Fruit fly (Drosophila melanogaster): ENCODE measurements around the gene CG12517.

The CG12517 gene

DNA sequence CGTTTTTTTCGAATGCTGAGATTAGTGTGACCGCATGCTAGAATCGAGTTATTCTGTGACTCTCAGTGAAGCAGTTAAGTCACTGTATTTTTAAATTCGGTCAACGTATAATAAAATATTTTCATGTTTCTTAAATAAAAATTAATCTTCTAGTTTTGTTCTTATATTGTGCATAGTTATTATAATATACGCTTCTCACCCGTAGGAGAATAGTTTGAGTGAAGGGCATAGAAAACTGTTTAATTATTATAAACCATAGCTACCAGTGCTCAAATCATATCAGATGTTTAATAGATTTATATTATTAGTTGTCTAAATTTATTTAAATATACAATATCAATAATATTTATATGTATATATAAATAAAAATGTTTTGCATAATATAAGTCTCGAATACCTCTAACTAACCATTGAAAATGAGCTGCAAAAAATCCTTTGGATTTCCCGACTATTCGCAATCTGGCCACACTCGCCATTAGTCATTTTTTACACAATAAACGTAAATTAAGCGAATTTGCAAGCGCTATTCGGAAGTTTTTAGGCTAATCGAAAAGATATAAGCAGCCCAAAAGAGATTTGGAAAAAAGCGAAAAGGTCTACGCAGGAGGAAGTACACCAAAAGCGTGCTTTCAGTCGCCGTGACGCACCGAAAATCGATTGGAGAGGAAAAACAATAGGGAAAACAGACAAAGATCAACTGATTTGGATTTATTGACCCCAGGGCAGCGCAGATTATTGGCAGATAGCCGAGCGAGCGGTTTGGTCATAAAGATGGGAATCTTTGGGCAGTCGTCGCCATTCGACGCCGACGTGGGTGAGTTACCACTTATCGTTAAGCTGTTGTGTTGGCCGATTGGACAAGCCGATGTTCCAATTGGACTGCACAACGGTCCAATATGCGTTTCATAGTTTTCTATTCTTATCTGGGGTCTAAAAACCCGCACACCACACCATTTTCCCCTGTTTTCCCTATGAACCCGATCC lies 11.6 kb upstream of the CG12517 start, which contains the start of the genes aurB and Stam (continued):
- TF ChIP-seq az2 (GFP tag; optimal IDR thresholded peaks at IDR 0.05) (peak; percentile 12), CG18262 (tag; optimal IDR thresholded peaks at IDR 0.05) (peak; percentile 69), CG11093 (GFP tag; IDR thresholded peaks at IDR 0.05) (no peak), Doc2 (GFP tag; IDR thresholded peaks at IDR 0.05) (no peak), Taf1 (GFP tag; IDR thresholded peaks at IDR 0.05) (no peak), CoRest (tag; optimal IDR thresholded peaks at IDR 0.05) (peak; percentile 87), TFAM (GFP tag; optimal IDR thresholded peaks at IDR 0.05) (no peak), trh (GFP tag; optimal IDR thresholded peaks at IDR 0.05) (peak; percentile 13), CG12299 (tag; optimal IDR thresholded peaks at IDR 0.05) (peak; percentile 37), CG33213 (GFP tag; optimal IDR thresholded peaks at IDR 0.05) (no peak), CG12104 (GFP tag; optimal IDR thresholded peaks at IDR 0.05) (no peak), Dip3 (GFP tag; optimal IDR thresholded peaks at IDR 0.05) (no peak), Dfd (GFP tag; optimal IDR thresholded peaks at IDR 0.05) (no peak), pfk (GFP tag; optimal IDR thresholded peaks at IDR 0.05) (no peak), CG15269 (tag; optimal IDR thresholded peaks at IDR 0.05) (peak; percentile 71), CG9876 (GFP tag; optimal IDR thresholded peaks at IDR 0.05) (no peak), CG9727 (GFP tag; optimal IDR thresholded peaks at IDR 0.05) (peak; percentile 59), CG9437 (GFP tag; optimal IDR thresholded peaks at IDR 0.05) (peak; percentile 50), CG10979 (tag; optimal IDR thresholded peaks at IDR 0.05) (peak; percentile 50), ken (GFP tag; IDR thresholded peaks at IDR 0.05) (no peak), ab (GFP tag; optimal IDR thresholded peaks at IDR 0.05) (no peak), CG31365 (tag; optimal IDR thresholded peaks at IDR 0.05) (no peak), bsh (GFP tag; optimal IDR thresholded peaks at IDR 0.05) (peak in 1 of 2 experiments; percentile 62), CG16815 (GFP tag; optimal IDR thresholded peaks at IDR 0.05) (no peak), Ada2b (GFP tag; IDR thresholded peaks at IDR 0.05) (peak; percentile 28; the same call in 1 of the 2 replicates), knrl (GFP tag; IDR thresholded peaks at IDR 0.05; ENCODE audit: partially characterized antibody) (no peak), Dad (GFP tag; optimal IDR thresholded peaks at IDR 0.05) (no peak), dimm (GFP tag; IDR thresholded peaks at IDR 0.05) (no peak), Blimp-1 (GFP tag; optimal IDR thresholded peaks at IDR 0.05) (peak; percentile 57), onecut (GFP tag; IDR thresholded peaks at IDR 0.05) (no peak), CG2889 (GFP tag; IDR thresholded peaks at IDR 0.05) (no peak), CG10654 (GFP tag; optimal IDR thresholded peaks at IDR 0.05) (peak; percentile 22), Opbp (GFP tag; IDR thresholded peaks at IDR 0.05; ENCODE audit: partially characterized antibody) (no peak), tx (GFP tag; optimal IDR thresholded peaks at IDR 0.05) (no peak), en (GFP tag; optimal IDR thresholded peaks at IDR 0.05) (no peak), dm (GFP tag; optimal IDR thresholded peaks at IDR 0.05) (no peak), ase (GFP tag; IDR thresholded peaks at IDR 0.05) (0 out of 3 replicates have a peak, but pooled peaks have one; percentile 25), CG2120 (GFP tag; optimal IDR thresholded peaks at IDR 0.05) (peak; percentile 31), Sry-β (GFP tag; optimal IDR thresholded peaks at IDR 0.05) (peak; percentile 12), CG3163 (GFP tag; optimal IDR thresholded peaks at IDR 0.05) (no peak), Atf3 (GFP tag; optimal IDR thresholded peaks at IDR 0.05) (no peak), CG2712 (tag; optimal IDR thresholded peaks at IDR 0.05) (peak; percentile 78), crc (GFP tag; optimal IDR thresholded peaks at IDR 0.05) (no peak), HmgD (GFP tag; optimal IDR thresholded peaks at IDR 0.05) (no peak), CG7357 (GFP tag; IDR thresholded peaks at IDR 0.05) (no peak), insv (GFP tag; optimal IDR thresholded peaks at IDR 0.05) (peak; percentile 90 to 98), her (GFP tag; optimal IDR thresholded peaks at IDR 0.05) (no peak), CG32772 (GFP tag; IDR thresholded peaks at IDR 0.05) (no peak), CG6254 (GFP tag; optimal IDR thresholded peaks at IDR 0.05) (peak; percentile 18)

All from whole organism, embryonic.